Fruit fly (Drosophila melanogaster): ENCODE results near the gene bru1.

The bru1 gene

dm6 chr2L:12172536-12173234, 2.1 kb upstream of the bru1 start, which contains the start of the genes CG6583 and crok (continued):
- TF ChIP-seq unpg (GFP tag; optimal IDR thresholded peaks at IDR 0.05): no peak
- TF ChIP-seq CG10431 (GFP tag; optimal IDR thresholded peaks at IDR 0.05): no peak
- no peak for TF ChIP-seq vfl (GFP tag; optimal IDR thresholded peaks at IDR 0.05)
- no peak for TF ChIP-seq CG10147 (GFP tag; optimal IDR thresholded peaks at IDR 0.05)
- peak; percentile 57 for TF ChIP-seq Ets65A (GFP tag)
- no peak for TF ChIP-seq CG8388 (GFP tag; optimal IDR thresholded peaks at IDR 0.05)
- peak; percentile 42 for TF ChIP-seq BEAF-32 (GFP tag; optimal IDR thresholded peaks at IDR 0.05)
- TF ChIP-seq E2f2 (GFP tag; IDR thresholded peaks at IDR 0.05): peak; percentile 52
- TF ChIP-seq Abd-B (GFP tag; optimal IDR thresholded peaks at IDR 0.05): no peak
- TF ChIP-seq mld (GFP tag; IDR thresholded peaks at IDR 0.05; ENCODE audit: partially characterized antibody): no peak
- TF ChIP-seq org-1 (GFP tag; optimal IDR thresholded peaks at IDR 0.05): no peak
- no peak for TF ChIP-seq caup (GFP tag; optimal IDR thresholded peaks at IDR 0.05; ENCODE audit: severe bottlenecking)
- no peak for TF ChIP-seq schlank (tag; optimal IDR thresholded peaks at IDR 0.05)
- no peak for TF ChIP-seq CG32767 (GFP tag; IDR thresholded peaks at IDR 0.05)
- no peak for TF ChIP-seq btn (GFP tag; optimal IDR thresholded peaks at IDR 0.05)
- no peak for TF ChIP-seq CG7271 (tag; optimal IDR thresholded peaks at IDR 0.05)
- TF ChIP-seq CG32772 (GFP tag; IDR thresholded peaks at IDR 0.05): no peak
- no peak for TF ChIP-seq CG3726 (GFP tag; IDR thresholded peaks at IDR 0.05)
- TF ChIP-seq sob (GFP tag; IDR thresholded peaks at IDR 0.05): no peak
- TF ChIP-seq CG12155 (GFP tag; optimal IDR thresholded peaks at IDR 0.05): peak; percentile 50
- TF ChIP-seq eve (GFP tag; optimal IDR thresholded peaks at IDR 0.05): no peak
- TF ChIP-seq CG34422 (GFP tag; IDR thresholded peaks at IDR 0.05): no peak
- no peak for TF ChIP-seq bab2 (GFP tag; optimal IDR thresholded peaks at IDR 0.05)
- no peak for TF ChIP-seq CG42726 (GFP tag; IDR thresholded peaks at IDR 0.05; ENCODE audit: partially characterized antibody)
- TF ChIP-seq CG8359 (GFP tag; optimal IDR thresholded peaks at IDR 0.05; ENCODE audit: borderline replicate concordance): no peak
- no peak for TF ChIP-seq Tbp (GFP tag; optimal IDR thresholded peaks at IDR 0.05)
- no peak for TF ChIP-seq CG7357 (GFP tag; IDR thresholded peaks at IDR 0.05)
- no peak for TF ChIP-seq Atf3 (GFP tag; optimal IDR thresholded peaks at IDR 0.05)
- no peak for TF ChIP-seq CG7786 (GFP tag; optimal IDR thresholded peaks at IDR 0.05)
- TF ChIP-seq CG4328 (GFP tag; optimal IDR thresholded peaks at IDR 0.05): no peak
- TF ChIP-seq CG18476 (GFP tag; optimal IDR thresholded peaks at IDR 0.05): no peak
- TF ChIP-seq exex (tag; optimal IDR thresholded peaks at IDR 0.05): no peak
- TF ChIP-seq gem (tag; optimal IDR thresholded peaks at IDR 0.05): no peak
- TF ChIP-seq CG11093 (GFP tag; IDR thresholded peaks at IDR 0.05): no peak
- TF ChIP-seq Sry-β (GFP tag; optimal IDR thresholded peaks at IDR 0.05): no peak
- peak; percentile 36 for TF ChIP-seq CG4617 (GFP tag; optimal IDR thresholded peaks at IDR 0.05; ENCODE audit: borderline replicate concordance)
- TF ChIP-seq Awh (GFP tag; IDR thresholded peaks at IDR 0.05): no peak
- TF ChIP-seq CG31388 (GFP tag; optimal IDR thresholded peaks at IDR 0.05): no peak
- no peak for TF ChIP-seq ERR (GFP tag; optimal IDR thresholded peaks at IDR 0.05)
- no peak for TF ChIP-seq gt (GFP tag; IDR thresholded peaks at IDR 0.05)
- no peak for TF ChIP-seq Rx (GFP tag; IDR thresholded peaks at IDR 0.05)
- TF ChIP-seq cwo (GFP tag; optimal IDR thresholded peaks at IDR 0.05): no peak
- TF ChIP-seq z (GFP tag; IDR thresholded peaks at IDR 0.05): no peak
- TF ChIP-seq CG18619 (GFP tag; optimal IDR thresholded peaks at IDR 0.05): no peak
- TF ChIP-seq knrl (GFP tag; IDR thresholded peaks at IDR 0.05; ENCODE audit: partially characterized antibody): no peak
- no peak for TF ChIP-seq D19A (tag; optimal IDR thresholded peaks at IDR 0.05)
- no peak for TF ChIP-seq CG3407 (GFP tag; optimal IDR thresholded peaks at IDR 0.05)
- no peak for TF ChIP-seq CG14014 (GFP tag; IDR thresholded peaks at IDR 0.05)
- TF ChIP-seq Sin3A (optimal IDR thresholded peaks at IDR 0.05): peak; percentile 15
- TF ChIP-seq Dbx (GFP tag; IDR thresholded peaks at IDR 0.05): no peak
- no peak for TF ChIP-seq CG15011 (GFP tag; optimal IDR thresholded peaks at IDR 0.05)

All from whole organism, embryonic.